Fruit fly (Drosophila melanogaster) whole organism, pupa: ENCODE results near the gene Prestin.

Experiments used
- CG10348 ChIP-seq: fragments of 200-800 bp; sonication (Bioruptor generic); IDR thresholded peaks from 2 replicates; pipeline ENCODE4 v1.3.6; 2022; ENCODE audit warnings: missing biosample characterization, missing genetic modification characterization
- CG12605 ChIP-seq: fragments of 200-800 bp; sonication (Bioruptor generic); IDR thresholded peaks from 2 replicates; pipeline ENCODE4 v1.3.6; 2022; ENCODE audit warnings: missing biosample characterization, missing genetic modification characterization
- CG13204 ChIP-seq: fragments of 200-800 bp; sonication (Bioruptor generic); optimal IDR thresholded peaks from 2 replicates; lab custom pipeline; 2018; ENCODE audit warnings: missing biosample characterization, mild to moderate bottlenecking, missing genetic modification characterization, moderate library complexity
- CG14655 ChIP-seq: fragments of 200-800 bp; sonication (Bioruptor generic); optimal IDR thresholded peaks from 3 replicates; lab custom pipeline; 2017; ENCODE audit warnings: mild to moderate bottlenecking, missing biosample characterization, missing genetic modification reagents, missing genetic modification characterization
- CG15710 ChIP-seq: fragments of 200-800 bp; sonication (Bioruptor generic); optimal IDR thresholded peaks from 2 replicates; lab custom pipeline; 2018; ENCODE audit warnings: missing biosample characterization, mild to moderate bottlenecking, missing genetic modification characterization, moderate library complexity
- CG17806 ChIP-seq: fragments of 200-800 bp; sonication (Bioruptor generic); optimal IDR thresholded peaks from 2 replicates; lab custom pipeline; 2018; ENCODE audit warnings: missing biosample characterization, mild to moderate bottlenecking, missing genetic modification characterization, moderate library complexity
- CG32121 ChIP-seq: fragments of 200-800 bp; sonication (Bioruptor generic); IDR thresholded peaks from 2 replicates; pipeline ENCODE4 v1.3.6; 2022; ENCODE audit warnings: missing biosample characterization, missing genetic modification characterization
- CG34367 ChIP-seq: fragments of 200-800 bp; sonication (Bioruptor generic); optimal IDR thresholded peaks from 2 replicates; lab custom pipeline; 2018; ENCODE audit warnings: missing biosample characterization, mild to moderate bottlenecking, missing genetic modification characterization
- CG4496 ChIP-seq: fragments of 200-800 bp; sonication (Bioruptor generic); IDR thresholded peaks from 3 replicates; pipeline ENCODE4 v1.3.6; 2022; ENCODE audit warnings: missing biosample characterization, missing genetic modification characterization
- CG8159 ChIP-seq: fragments of 200-800 bp; sonication (Bioruptor generic); optimal IDR thresholded peaks from 3 replicates; lab custom pipeline; 2018; ENCODE audit warnings: missing biosample characterization, mild to moderate bottlenecking, missing genetic modification characterization, moderate library complexity
- CG8301 ChIP-seq: fragments of 200-800 bp; sonication (Bioruptor generic); optimal IDR thresholded peaks from 2 replicates; lab custom pipeline; 2018; ENCODE audit warnings: missing biosample characterization, mild to moderate bottlenecking, missing genetic modification characterization
- CG9948 ChIP-seq: fragments of 200-800 bp; sonication (Bioruptor generic); optimal IDR thresholded peaks from 2 replicates; lab custom pipeline; 2018; ENCODE audit warnings: missing biosample characterization, mild to moderate bottlenecking, missing genetic modification characterization, moderate library complexity
- D1 ChIP-seq: fragments of 200-800 bp; sonication (Bioruptor generic); optimal IDR thresholded peaks from 2 replicates; lab custom pipeline; 2018; ENCODE audit warnings: missing biosample characterization, mild to moderate bottlenecking, missing genetic modification characterization, moderate library complexity
- EcR ChIP-seq: fragments of 200-800 bp; sonication (Bioruptor generic); optimal IDR thresholded peaks from 3 replicates; lab custom pipeline; 2019; ENCODE audit warnings: missing biosample characterization, missing genetic modification characterization, mild to moderate bottlenecking, moderate library complexity, missing genetic modification reagents
- Ets98B ChIP-seq: fragments of 200-800 bp; sonication (Bioruptor generic); IDR thresholded peaks from 2 replicates; pipeline ENCODE4 v1.3.6; 2022; ENCODE audit warnings: missing biosample characterization, missing genetic modification characterization
- Pif1A ChIP-seq: fragments of 200-800 bp; sonication (Bioruptor generic); optimal IDR thresholded peaks from 3 replicates; lab custom pipeline; 2016; ENCODE audit warnings: missing biosample characterization, missing genetic modification characterization
- Pif1B ChIP-seq: fragments of 200-800 bp; sonication (Bioruptor generic); optimal IDR thresholded peaks from 3 replicates; lab custom pipeline; 2016; ENCODE audit warnings: missing biosample characterization, missing genetic modification characterization
- Snoo ChIP-seq: fragments of 200-800 bp; sonication (Bioruptor generic); optimal IDR thresholded peaks from 3 replicates; lab custom pipeline; 2017; ENCODE audit warnings: missing biosample characterization, mild to moderate bottlenecking, missing genetic modification characterization, inconsistent platforms
- fd96Ca ChIP-seq: fragments of 200-800 bp; sonication (Bioruptor generic); IDR thresholded peaks from 3 replicates; pipeline ENCODE4 v1.3.6; 2022; ENCODE audit warnings: missing biosample characterization, missing genetic modification characterization
- gl ChIP-seq: fragments of 200-800 bp; sonication (Bioruptor generic); optimal IDR thresholded peaks from 2 replicates; lab custom pipeline; 2018; ENCODE audit warnings: missing biosample characterization, mild to moderate bottlenecking, missing genetic modification characterization
- rn ChIP-seq: fragments of 200-800 bp; sonication (Bioruptor generic); IDR thresholded peaks from 2 replicates; pipeline ENCODE4 v1.3.6; 2022; ENCODE audit warnings: missing biosample characterization, missing genetic modification characterization

Gene Prestin

dm6 chr3L:17907609-17908160 is at the start of gene Prestin, which contains the start of gene Wdr92:
Prestin (minus strand) TSS chr3L:17907812.
Wdr92 (plus strand) TSS chr3L:17908143.
- TF ChIP-seq CG34367 (tag; lab: Kevin White, UChicago): peak; percentile 37
- TF ChIP-seq CG8301 (tag; lab: Kevin White, UChicago): peak; percentile 29
- peak; percentile 64 for TF ChIP-seq CG12605
- no peak for TF ChIP-seq CG8159 (tag; lab: Kevin White, UChicago)
- peak; percentile 64; the same call in 2 of the 3 replicates for TF ChIP-seq CG4496 (GFP tag; lab: Robert Waterston, UW)
- no peak for TF ChIP-seq CG10348 (GFP tag; lab: Robert Waterston, UW)
- TF ChIP-seq CG32121 (GFP tag; lab: Robert Waterston, UW): peak; percentile 46; the same call in 1 of the 2 replicates
- no peak for TF ChIP-seq fd96Ca (GFP tag; lab: Robert Waterston, UW)
- TF ChIP-seq Pif1B (GFP tag; lab: Kevin White, UChicago): peak; percentile 16
- peak; percentile 13 for TF ChIP-seq CG17806 (tag; lab: Kevin White, UChicago)
- TF ChIP-seq CG9948: no peak
- TF ChIP-seq rn (GFP tag; lab: Robert Waterston, UW): no peak
- peak; percentile 69 for TF ChIP-seq EcR (GFP tag; lab: Kevin White, UChicago)
- peak; percentile 53; the same call in 1 of the 2 replicates for TF ChIP-seq Ets98B
- TF ChIP-seq CG14655 (GFP tag; lab: Kevin White, UChicago): no peak
- TF ChIP-seq CG15710 (tag; lab: Kevin White, UChicago): peak; percentile 28
- TF ChIP-seq Pif1A (GFP tag; lab: Kevin White, UChicago): no peak
- peak; percentile 31 for TF ChIP-seq D1 (tag; lab: Kevin White, UChicago)
- TF ChIP-seq Snoo (tag; lab: Kevin White, UChicago): peak; percentile 32
- peak; percentile 60 for TF ChIP-seq gl
- no peak for TF ChIP-seq CG13204

- TF ChIP-seq Snoo (tag; lab: Kevin White, UChicago) (no peak), EcR (GFP tag; lab: Kevin White, UChicago) (peak; percentile 77), CG10348 (GFP tag; lab: Robert Waterston, UW) (no peak)
These were observed 48.9 kb upstream of the Prestin start for dm6 chr3L:17956369-17957007.

- TF ChIP-seq CG10348 (GFP tag; lab: Robert Waterston, UW) (no peak), fd96Ca (GFP tag; lab: Robert Waterston, UW) (no peak), CG32121 (GFP tag; lab: Robert Waterston, UW) (peak; percentile 19; the same call in 1 of the 2 replicates), CG8159 (tag; lab: Kevin White, UChicago) (no peak)
These were observed 42.7 kb upstream of the Prestin start for dm6 chr3L:17950132-17950815.

dm6 chr3L:17949507-17950027 is 42.0 kb upstream of the Prestin start:
- TF ChIP-seq CG14655 (GFP tag; lab: Kevin White, UChicago): no peak
- no peak for TF ChIP-seq rn (GFP tag; lab: Robert Waterston, UW)
- TF ChIP-seq Ets98B: no peak
- no peak for TF ChIP-seq CG4496 (GFP tag; lab: Robert Waterston, UW)
- TF ChIP-seq CG8301 (tag; lab: Kevin White, UChicago): no peak
- no peak for TF ChIP-seq CG8159 (tag; lab: Kevin White, UChicago)

dm6 chr3L:17948643-17949506 is 41.3 kb upstream of the Prestin start:
- TF ChIP-seq CG13204 (peak; percentile 49), CG12605 (no peak)

- TF ChIP-seq Pif1B (GFP tag; lab: Kevin White, UChicago) (no peak), CG17806 (tag; lab: Kevin White, UChicago) (no peak), CG32121 (GFP tag; lab: Robert Waterston, UW) (no peak), Ets98B (no peak), CG8301 (tag; lab: Kevin White, UChicago) (no peak), CG8159 (tag; lab: Kevin White, UChicago) (no peak), CG12605 (no peak), CG10348 (GFP tag; lab: Robert Waterston, UW) (no peak), CG4496 (GFP tag; lab: Robert Waterston, UW) (no peak), CG9948 (no peak), EcR (GFP tag; lab: Kevin White, UChicago) (no peak), Pif1A (GFP tag; lab: Kevin White, UChicago) (no peak), rn (GFP tag; lab: Robert Waterston, UW) (no peak), CG13204 (no peak), Snoo (tag; lab: Kevin White, UChicago) (no peak), D1 (tag; lab: Kevin White, UChicago) (no peak), fd96Ca (GFP tag; lab: Robert Waterston, UW) (no peak), CG34367 (tag; lab: Kevin White, UChicago) (no peak)
These were observed 40.6 kb upstream of the Prestin start for dm6 chr3L:17948195-17948594.
